Worm (Caenorhabditis elegans): Measurements from ENCODE around the gene rig-4.

Gene rig-4

ce11 chrIV:8004019-8004418, at the start of gene rig-4:
TSS of gene rig-4 (minus strand) at chrIV:8004119.
- TF ChIP-seq pha-4 (tag; optimal IDR thresholded peaks at IDR 0.05): no peak
- no peak for TF ChIP-seq nhr-76 (tag; optimal IDR thresholded peaks at IDR 0.05)
- no peak for TF ChIP-seq ztf-11 (tag; optimal IDR thresholded peaks at IDR 0.05)
- TF ChIP-seq sem-2 (GFP tag; optimal IDR thresholded peaks at IDR 0.05): no peak
- TF ChIP-seq nhr-237 (tag; optimal IDR thresholded peaks at IDR 0.05): no peak
- TF ChIP-seq ces-1 (GFP tag; optimal IDR thresholded peaks at IDR 0.05): no peak
- no peak for TF ChIP-seq snpc-4 (tag; optimal IDR thresholded peaks at IDR 0.05)
- TF ChIP-seq lin-13 (tag; optimal IDR thresholded peaks at IDR 0.05): no peak
- TF ChIP-seq nhr-2 (tag; optimal IDR thresholded peaks at IDR 0.05): no peak
- no peak for TF ChIP-seq M03D4.4 (tag; optimal IDR thresholded peaks at IDR 0.05)
- TF ChIP-seq unc-62 (GFP tag; optimal IDR thresholded peaks at IDR 0.05): no peak
- no peak for TF ChIP-seq nhr-12 (tag; optimal IDR thresholded peaks at IDR 0.05)
- TF ChIP-seq zip-8 (tag; optimal IDR thresholded peaks at IDR 0.05): no peak
- TF ChIP-seq bed-3 (GFP tag; optimal IDR thresholded peaks at IDR 0.05): no peak
- no peak for TF ChIP-seq unc-39 (tag; optimal IDR thresholded peaks at IDR 0.05)

DNA sequence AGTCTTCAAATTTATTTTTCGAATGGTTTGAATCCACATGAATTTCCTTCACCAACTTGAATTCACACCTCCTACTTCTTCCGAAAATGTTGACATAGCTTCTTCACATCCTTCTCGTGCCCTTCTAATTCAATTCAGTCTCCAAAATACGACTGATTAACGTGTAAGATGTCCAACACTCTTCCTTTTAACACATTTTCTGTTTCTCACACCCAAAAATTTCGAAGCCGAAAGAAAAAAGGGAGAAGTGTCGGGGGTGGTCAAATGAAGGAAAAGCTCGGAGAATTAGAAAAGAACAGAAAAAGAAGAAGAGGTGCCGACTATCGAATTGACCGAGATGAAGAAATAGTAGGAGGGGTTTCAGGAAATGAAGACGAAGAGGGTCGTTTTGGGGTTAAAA, 48.8 kb upstream of the rig-4 start:
- no peak for TF ChIP-seq ham-2 (GFP tag; optimal IDR thresholded peaks at IDR 0.05)
- TF ChIP-seq ztf-11 (tag; optimal IDR thresholded peaks at IDR 0.05): no peak
- TF ChIP-seq flh-1 (GFP tag; optimal IDR thresholded peaks at IDR 0.05): no peak
- no peak for TF ChIP-seq nhr-12 (tag; optimal IDR thresholded peaks at IDR 0.05)
- peak; percentile 82 for TF ChIP-seq ces-1 (GFP tag; optimal IDR thresholded peaks at IDR 0.05)

- TF ChIP-seq unc-62 (GFP tag; optimal IDR thresholded peaks at IDR 0.05) (no peak), ces-1 (GFP tag; optimal IDR thresholded peaks at IDR 0.05) (no peak), nhr-237 (tag; optimal IDR thresholded peaks at IDR 0.05) (no peak), zip-8 (tag; optimal IDR thresholded peaks at IDR 0.05) (no peak), nhr-2 (tag; optimal IDR thresholded peaks at IDR 0.05) (no peak), tbx-8 (GFP tag; optimal IDR thresholded peaks at IDR 0.05) (no peak)
These were observed 44.2 kb upstream of the rig-4 start for ce11 chrIV:8048083-8048482.

ce11 chrIV:8044574-8044973, 40.7 kb upstream of the rig-4 start, which contains the start of gene nhr-258:
TSS of gene nhr-258 (plus strand) at chrIV:8044938.
- TF ChIP-seq M03D4.4 (tag; optimal IDR thresholded peaks at IDR 0.05): no peak

- TF ChIP-seq cnd-1 (tag; optimal IDR thresholded peaks at IDR 0.05): no peak
- no peak for TF ChIP-seq ztf-11 (tag; optimal IDR thresholded peaks at IDR 0.05)
- TF ChIP-seq mab-5 (tag; optimal IDR thresholded peaks at IDR 0.05): no peak
These were observed 39.8 kb upstream of the rig-4 start for ce11 chrIV:8043722-8044121.

DNA sequence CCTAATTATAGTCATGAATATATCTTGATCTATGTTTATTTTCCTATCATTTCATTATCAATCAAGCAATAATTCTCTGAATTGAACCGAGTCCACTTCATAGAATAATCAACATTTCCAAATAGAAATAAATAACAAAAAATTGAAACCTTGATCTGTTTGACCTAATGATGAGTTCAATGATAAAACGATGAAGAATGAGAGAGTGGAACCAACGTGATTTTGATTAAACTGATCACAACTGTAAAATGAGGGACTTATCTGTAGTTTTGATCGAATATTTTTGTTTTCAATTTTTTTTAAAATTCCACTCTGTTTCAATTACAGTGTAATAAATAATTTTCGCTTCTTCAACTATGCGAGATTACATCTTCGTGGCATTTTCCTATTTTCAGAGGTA, 39.0 kb upstream of the rig-4 start:
- TF ChIP-seq ztf-11 (tag; optimal IDR thresholded peaks at IDR 0.05): no peak
- TF ChIP-seq cnd-1 (tag; optimal IDR thresholded peaks at IDR 0.05): no peak

DNA sequence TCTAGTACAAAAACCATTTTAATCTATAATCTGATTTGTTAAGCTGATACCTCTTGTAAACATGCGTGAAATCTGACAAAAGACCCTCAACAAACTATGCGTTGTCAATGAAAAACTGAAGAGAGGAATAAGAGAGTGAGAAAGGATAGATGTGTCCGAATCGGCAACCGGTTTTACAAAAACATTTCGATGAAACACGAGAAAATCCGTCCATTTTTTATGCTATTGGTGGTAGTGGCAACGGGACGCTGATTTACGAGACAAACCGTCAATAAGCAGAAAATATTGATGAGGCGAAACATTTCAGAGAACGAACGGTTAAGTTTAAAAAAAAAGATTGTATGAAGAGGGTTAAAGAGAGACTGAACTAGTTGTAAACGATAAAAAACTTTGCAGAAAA, 38.1 kb upstream of the rig-4 start:
- TF ChIP-seq nhr-12 (tag; optimal IDR thresholded peaks at IDR 0.05) (no peak), elt-3 (tag; optimal IDR thresholded peaks at IDR 0.05) (no peak), flh-1 (GFP tag; optimal IDR thresholded peaks at IDR 0.05) (no peak), bed-3 (GFP tag; optimal IDR thresholded peaks at IDR 0.05) (no peak), lin-13 (tag; optimal IDR thresholded peaks at IDR 0.05) (no peak), hlh-1 (tag; optimal IDR thresholded peaks at IDR 0.05) (no peak)

DNA sequence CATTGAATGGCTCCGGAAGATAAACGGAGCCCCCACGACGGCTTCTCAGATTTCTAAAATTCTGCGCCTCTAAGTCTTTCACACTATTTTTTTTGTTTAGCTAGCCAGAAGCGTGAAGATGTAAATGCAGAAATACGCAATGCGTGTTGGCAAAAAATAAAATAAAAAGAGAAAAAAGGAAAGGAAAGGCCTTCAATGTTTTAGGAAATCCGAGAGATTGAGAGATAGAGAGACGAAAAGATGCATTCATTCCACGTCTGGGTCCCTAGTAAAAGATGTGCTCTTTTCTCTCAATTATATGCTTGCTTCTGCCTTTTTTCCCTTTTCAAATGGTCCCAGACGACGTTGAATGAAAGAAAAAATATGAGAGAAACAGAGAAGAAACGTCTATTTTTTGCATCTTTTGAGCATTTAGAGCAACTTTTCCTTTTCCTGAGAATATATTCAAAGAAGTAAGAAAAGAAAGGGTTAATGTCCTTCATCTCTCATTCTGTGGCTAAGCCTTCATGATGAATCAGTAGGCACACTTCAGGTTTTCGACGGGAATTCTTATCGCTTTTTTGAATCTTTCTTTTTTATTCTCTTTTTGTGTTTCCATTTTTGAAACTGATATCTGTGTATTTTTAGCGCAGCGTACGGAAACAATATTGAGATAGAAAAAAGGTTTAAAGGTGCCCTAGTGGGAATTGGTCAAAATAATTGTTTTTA, 36.8 kb upstream of the rig-4 start:
- TF ChIP-seq nhr-28 (tag; optimal IDR thresholded peaks at IDR 0.05) (no peak), ces-1 (GFP tag; optimal IDR thresholded peaks at IDR 0.05) (peak; percentile 84)

ce11 chrIV:8036492-8036891, 32.6 kb upstream of the rig-4 start:
- TF ChIP-seq nhr-2 (tag; optimal IDR thresholded peaks at IDR 0.05): no peak
- TF ChIP-seq unc-62 (GFP tag; optimal IDR thresholded peaks at IDR 0.05): peak; percentile 9

All from whole organism, mixed stage, embryonic.